Worm (Caenorhabditis elegans) whole organism, L1 larva: ENCODE measurements around the gene dohh-1.

Experiments
- C04F5.9 ChIP-seq: sonication (generic microtip); optimal IDR thresholded peaks from 2 replicates; lab custom pipeline; 2016; ENCODE audit warnings: missing genetic modification characterization, missing compliant biosample characterization
- C16A3.4 ChIP-seq: fragments of 150-350 bp; optimal IDR thresholded peaks from 2 replicates; lab custom pipeline; 2014; ENCODE audit warnings: missing biosample characterization, missing genetic modification characterization
- C34B4.2 ChIP-seq: sonication (generic microtip); optimal IDR thresholded peaks from 2 replicates; lab custom pipeline; 2017; ENCODE audit warnings: mild to moderate bottlenecking, missing genetic modification characterization, missing compliant biosample characterization
- Y116A8C.19 ChIP-seq: sonication (generic microtip); optimal IDR thresholded peaks from 2 replicates; lab custom pipeline; 2016; ENCODE audit warnings: missing compliant biosample characterization, missing genetic modification characterization, borderline replicate concordance
- aha-1 ChIP-seq: fragments of 150-350 bp; optimal IDR thresholded peaks from 2 replicates; lab custom pipeline; 2014; ENCODE audit warnings: missing biosample characterization, missing genetic modification characterization
- alr-1 ChIP-seq: fragments of 200-800 bp; sonication (Bioruptor generic); optimal IDR thresholded peaks from 2 replicates; lab custom pipeline; 2018; ENCODE audit warnings: borderline replicate concordance, mild to moderate bottlenecking, missing genetic modification characterization, missing compliant biosample characterization
- aly-2 ChIP-seq: fragments of 150-350 bp; optimal IDR thresholded peaks from 2 replicates; lab custom pipeline; 2014; ENCODE audit warnings: missing biosample characterization, missing genetic modification characterization
- ama-1 ChIP-seq: fragments of 150-350 bp; optimal IDR thresholded peaks from 2 replicates; lab custom pipeline; 2014
- blmp-1 ChIP-seq: fragments of 150-350 bp; optimal IDR thresholded peaks from 2 replicates; lab custom pipeline; 2014; ENCODE audit warnings: missing biosample characterization, missing genetic modification characterization
- dpl-1 ChIP-seq, 3 experiments: fragments of 150-350 bp in 2 of 3; sonication (generic microtip) in 1 of 3; optimal IDR thresholded peaks; 2 replicates each; lab custom pipeline; 2014 to 2017; ENCODE audit warnings: missing biosample characterization in 3 of 3, missing genetic modification characterization in 3 of 3, missing genetic modification reagents in 3 of 3
- efl-1 ChIP-seq, 4 experiments: fragments of 150-350 bp; optimal IDR thresholded peaks in 3 of 4; peaks in 1 of 4; 1 replicate in 1 of 4; 2 replicates in 3 of 4; lab custom pipeline; 2014; ENCODE audit warnings: missing biosample characterization in 2 of 4, missing genetic modification characterization in 2 of 4, missing genetic modification reagents in 2 of 4
- efl-3 ChIP-seq: fragments of 200-800 bp; sonication (Bioruptor generic); optimal IDR thresholded peaks from 2 replicates; lab custom pipeline; 2018; ENCODE audit warnings: mild to moderate bottlenecking, missing genetic modification characterization, missing compliant biosample characterization
- egl-13 ChIP-seq: sonication (generic microtip); optimal IDR thresholded peaks from 2 replicates; lab custom pipeline; 2016; ENCODE audit warnings: missing genotype, missing genetic modification reagents, missing genetic modification characterization, missing compliant biosample characterization
- egl-27 ChIP-seq, 2 experiments: fragments of 150-350 bp in 1 of 2; sonication (generic microtip); optimal IDR thresholded peaks; 3 replicates each; lab custom pipeline; 2017 to 2018; ENCODE audit warnings: missing biosample characterization in 2 of 2, missing genetic modification characterization in 2 of 2, missing genetic modification reagents in 2 of 2
- elt-2 ChIP-seq: sonication (generic microtip); optimal IDR thresholded peaks from 2 replicates; lab custom pipeline; 2016; ENCODE audit warnings: missing genetic modification characterization, mild to moderate bottlenecking, inconsistent platforms, missing compliant biosample characterization, missing genetic modification reagents
- elt-3 ChIP-seq, 6 experiments: fragments of 150-350 bp in 1 of 6; sonication (generic microtip); optimal IDR thresholded peaks; 2 replicates each; lab custom pipeline; 2017 to 2018; ENCODE audit warnings: missing biosample characterization in 6 of 6, missing genetic modification characterization in 6 of 6, inconsistent platforms in 1 of 6
- ets-5 ChIP-seq: fragments of 200-800 bp; sonication (Bioruptor generic); IDR thresholded peaks from 2 replicates; pipeline ENCODE4 v1.3.6; 2022; ENCODE audit warnings: missing genetic modification characterization, missing compliant biosample characterization
- fkh-10 ChIP-seq: sonication (generic microtip); optimal IDR thresholded peaks from 2 replicates; lab custom pipeline; 2017; ENCODE audit warnings: missing biosample characterization, missing genetic modification reagents, missing genetic modification characterization
- fkh-4 ChIP-seq: sonication (generic microtip); optimal IDR thresholded peaks from 2 replicates; lab custom pipeline; 2016; ENCODE audit warnings: missing compliant biosample characterization, missing genetic modification characterization, borderline replicate concordance
- fos-1 ChIP-seq: fragments of 150-350 bp; optimal IDR thresholded peaks from 2 replicates; lab custom pipeline; 2014; ENCODE audit warnings: missing biosample characterization, missing genetic modification characterization
- grh-1 ChIP-seq: fragments of 200-800 bp; sonication (Bioruptor generic); IDR thresholded peaks from 2 replicates; pipeline ENCODE4 v1.3.6; 2022; ENCODE audit warnings: missing genetic modification reagents, missing genetic modification characterization, missing compliant biosample characterization
- hlh-4 ChIP-seq: sonication (generic microtip); optimal IDR thresholded peaks from 2 replicates; lab custom pipeline; 2016; ENCODE audit warnings: mild to moderate bottlenecking, missing genetic modification characterization, missing compliant biosample characterization
- hpl-2 ChIP-seq: fragments of 150-350 bp; optimal IDR thresholded peaks from 2 replicates; lab custom pipeline; 2014; ENCODE audit warnings: missing biosample characterization, missing genetic modification reagents, missing genetic modification characterization
- irx-1 ChIP-seq: sonication (generic microtip); optimal IDR thresholded peaks from 2 replicates; lab custom pipeline; 2016; ENCODE audit warnings: missing genetic modification characterization, missing compliant biosample characterization
- lin-13 ChIP-seq: fragments of 150-350 bp; optimal IDR thresholded peaks from 2 replicates; lab custom pipeline; 2014; ENCODE audit warnings: missing biosample characterization, missing genetic modification reagents, missing genetic modification characterization
- lin-14 ChIP-seq: fragments of 200-800 bp; sonication (Bioruptor generic); optimal IDR thresholded peaks from 2 replicates; lab custom pipeline; 2018; ENCODE audit warnings: mild to moderate bottlenecking, missing genetic modification characterization, moderate library complexity, missing compliant biosample characterization
- lin-15B ChIP-seq: fragments of 150-350 bp; sonication (generic microtip); optimal IDR thresholded peaks from 3 replicates; lab custom pipeline; 2014; ENCODE audit warnings: missing biosample characterization, missing genetic modification characterization
- lin-35 ChIP-seq, 2 experiments: fragments of 150-350 bp; optimal IDR thresholded peaks; 2 replicates each; lab custom pipeline; 2014; ENCODE audit warnings: missing biosample characterization in 2 of 2, missing genetic modification characterization in 2 of 2, missing genetic modification reagents in 2 of 2
- lin-39 ChIP-seq: fragments of 150-350 bp; optimal IDR thresholded peaks from 2 replicates; lab custom pipeline; 2014; ENCODE audit warnings: missing biosample characterization, missing genetic modification reagents, missing genetic modification characterization
- mab-9 ChIP-seq: fragments of 200-800 bp; sonication (Bioruptor generic); IDR thresholded peaks from 2 replicates; pipeline ENCODE4 v1.3.6; 2022; ENCODE audit warnings: missing genetic modification reagents, missing genetic modification characterization, missing compliant biosample characterization
- mdl-1 ChIP-seq, 2 experiments: fragments of 150-350 bp; optimal IDR thresholded peaks; 2 replicates each; lab custom pipeline; 2014 to 2017; ENCODE audit warnings: missing biosample characterization in 2 of 2, missing genetic modification characterization in 2 of 2, inconsistent platforms in 1 of 2
- mef-2 ChIP-seq: fragments of 150-350 bp; optimal IDR thresholded peaks from 2 replicates; lab custom pipeline; 2014; ENCODE audit warnings: missing biosample characterization, missing genetic modification characterization
- nhr-11 ChIP-seq: fragments of 150-350 bp; optimal IDR thresholded peaks from 2 replicates; lab custom pipeline; 2014; ENCODE audit warnings: missing biosample characterization, missing genetic modification characterization
- nhr-12 ChIP-seq: sonication (generic microtip); optimal IDR thresholded peaks from 2 replicates; lab custom pipeline; 2017; ENCODE audit warnings: missing biosample characterization, missing genetic modification characterization
- nhr-19 ChIP-seq: fragments of 200-800 bp; sonication (Bioruptor generic); conservative IDR thresholded peaks from 2 replicates; pipeline ENCODE4 v1.3.6; 2022; ENCODE audit warnings: missing genetic modification characterization, missing compliant biosample characterization
- nhr-28 ChIP-seq: fragments of 150-350 bp; optimal IDR thresholded peaks from 2 replicates; lab custom pipeline; 2014; ENCODE audit warnings: missing biosample characterization, missing genetic modification characterization
- nhr-71 ChIP-seq: sonication (generic microtip); optimal IDR thresholded peaks from 2 replicates; lab custom pipeline; 2016; ENCODE audit warnings: mild to moderate bottlenecking, missing genetic modification characterization, moderate library complexity, missing compliant biosample characterization
- nhr-76 ChIP-seq: sonication (generic microtip); optimal IDR thresholded peaks from 2 replicates; lab custom pipeline; 2017; ENCODE audit warnings: missing biosample characterization, missing genetic modification characterization
- nhr-84 ChIP-seq: sonication (generic microtip); optimal IDR thresholded peaks from 2 replicates; lab custom pipeline; 2017; ENCODE audit warnings: missing biosample characterization, missing genetic modification characterization
- nhr-85 ChIP-seq: sonication (generic microtip); peaks from one replicate; lab custom pipeline; 2016; ENCODE audit warnings: missing genetic modification characterization, inconsistent platforms, missing compliant biosample characterization
- nhr-90 ChIP-seq: sonication (generic microtip); optimal IDR thresholded peaks from 2 replicates; lab custom pipeline; 2016; ENCODE audit warnings: mild to moderate bottlenecking, missing genetic modification characterization, missing compliant biosample characterization; ENCODE audit not compliant: poor library complexity
- snu-23 ChIP-seq: sonication (generic microtip); optimal IDR thresholded peaks from 2 replicates; lab custom pipeline; 2016; ENCODE audit warnings: missing genetic modification characterization, missing compliant biosample characterization
- sox-4 ChIP-seq: sonication (generic microtip); optimal IDR thresholded peaks from 2 replicates; lab custom pipeline; 2016; ENCODE audit warnings: missing genetic modification characterization, missing compliant biosample characterization
- swsn-7 ChIP-seq: sonication (generic microtip); optimal IDR thresholded peaks from 2 replicates; lab custom pipeline; 2016; ENCODE audit warnings: missing genetic modification characterization, missing compliant biosample characterization
- tbx-2 ChIP-seq: sonication (generic microtip); optimal IDR thresholded peaks from 2 replicates; lab custom pipeline; 2016; ENCODE audit warnings: missing genetic modification characterization, missing compliant biosample characterization
- unc-30 ChIP-seq: sonication (generic microtip); optimal IDR thresholded peaks from 2 replicates; lab custom pipeline; 2017; ENCODE audit warnings: missing biosample characterization, missing genetic modification characterization
- xbp-1 ChIP-seq: sonication (generic microtip); optimal IDR thresholded peaks from 2 replicates; lab custom pipeline; 2016; ENCODE audit warnings: missing genetic modification characterization, missing compliant biosample characterization
- zip-4 ChIP-seq: fragments of 200-800 bp; sonication (Bioruptor generic); optimal IDR thresholded peaks from 2 replicates; lab custom pipeline; 2018; ENCODE audit warnings: mild to moderate bottlenecking, missing genetic modification characterization, moderate library complexity, missing compliant biosample characterization
- ztf-11 ChIP-seq, 2 experiments: sonication (generic microtip); optimal IDR thresholded peaks; 2 replicates each; lab custom pipeline; 2016 to 2017; ENCODE audit warnings: missing genetic modification characterization in 2 of 2, missing biosample characterization in 1 of 2, missing compliant biosample characterization in 1 of 2

Gene dohh-1

DNA sequence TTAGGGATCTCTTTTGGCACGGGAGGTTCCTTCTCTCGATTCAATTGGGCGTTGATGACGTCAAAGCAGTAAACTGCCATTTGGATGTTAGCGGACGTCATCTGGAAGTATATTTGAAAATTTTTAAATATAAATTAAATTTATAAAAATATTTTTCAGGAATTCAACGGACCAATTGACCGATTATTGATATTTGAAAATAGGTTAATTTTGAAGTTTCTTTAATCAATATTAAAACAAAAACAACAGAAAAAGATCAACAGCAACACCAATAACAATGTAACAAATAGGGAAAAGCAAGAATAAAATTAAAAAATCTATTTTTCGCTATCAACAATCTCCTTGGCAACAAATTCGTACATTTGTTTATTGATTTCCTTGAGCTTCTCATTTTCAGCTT lies 40.5 kb upstream of the dohh-1 start, which contains the start of gene R166.3:
Gene R166.3, minus strand, starts transcription at position 101 of the 400 bp plus-strand sequence.
- TF ChIP-seq efl-1 (optimal IDR thresholded peaks at IDR 0.05; lab: Kevin White, UChicago) (no peak), efl-1 (GFP tag; optimal IDR thresholded peaks at IDR 0.05 in 1 of 2; lab: Kevin White, UChicago) (peak in 1 of 2 experiments; percentile 53), efl-3 (no peak), lin-39 (tag; lab: Kevin White, UChicago) (no peak), sox-4 (tag; lab: Kevin White, UChicago) (no peak)

ce11 chrII:10541923-10542486 lies 37.8 kb upstream of the dohh-1 start, which contains the start of gene pro-1:
TSS of gene pro-1 (minus strand) at chrII:10541996.
- peak; percentile 3 for TF ChIP-seq egl-13 (tag; lab: Kevin White, UChicago)
- no peak for TF ChIP-seq mef-2 (tag; lab: Kevin White, UChicago)
- no peak for TF ChIP-seq nhr-76 (tag; lab: Kevin White, UChicago)
- no peak for TF ChIP-seq nhr-84 (tag; lab: Kevin White, UChicago)
- no peak for TF ChIP-seq sox-4 (tag; lab: Kevin White, UChicago)
- TF ChIP-seq nhr-71 (tag; lab: Kevin White, UChicago) = peak; percentile 89
- TF ChIP-seq nhr-11 (tag; lab: Kevin White, UChicago) = peak; percentile 53
- TF ChIP-seq nhr-90 (tag; lab: Kevin White, UChicago) = peak; percentile 88
- TF ChIP-seq mdl-1 (tag; optimal IDR thresholded peaks at IDR 0.05; lab: Kevin White, UChicago) = peak in 1 of 2 experiments; percentile 67
- TF ChIP-seq dpl-1 (GFP tag; optimal IDR thresholded peaks at IDR 0.05; lab: Kevin White, UChicago) = peak; percentile 53 to 76 (median 67)
- TF ChIP-seq tbx-2 (tag; lab: Kevin White, UChicago) = peak; percentile 78
- TF ChIP-seq swsn-7 (tag; lab: Kevin White, UChicago) = peak; percentile 70
- TF ChIP-seq egl-27 (tag; optimal IDR thresholded peaks at IDR 0.05; lab: Kevin White, UChicago) = no peak
- TF ChIP-seq lin-13 (GFP tag; lab: Kevin White, UChicago) = peak; percentile 77
- peak; percentile 89 for TF ChIP-seq aly-2 (tag; lab: Kevin White, UChicago)
- peak; percentile 4 for TF ChIP-seq fkh-4 (tag; lab: Kevin White, UChicago)
- no peak for TF ChIP-seq fkh-10
- TF ChIP-seq ztf-11 (tag; optimal IDR thresholded peaks at IDR 0.05; lab: Kevin White, UChicago) = peak in 1 of 2 experiments; percentile 62
- no peak for TF ChIP-seq alr-1
- no peak for TF ChIP-seq ets-5 (GFP tag; lab: Robert Waterston, UW)
- peak; percentile 43 for TF ChIP-seq lin-39 (tag; lab: Kevin White, UChicago)
- no peak for TF ChIP-seq unc-30 (tag; lab: Kevin White, UChicago)
- peak; percentile 75 for TF ChIP-seq C16A3.4 (tag; lab: Kevin White, UChicago)
- TF ChIP-seq fos-1 (tag; lab: Kevin White, UChicago) = no peak
- peak in 2 of 6 experiments; percentile 42 to 77 for TF ChIP-seq elt-3 (tag; optimal IDR thresholded peaks at IDR 0.05; lab: Kevin White, UChicago)
- peak; percentile 50 for TF ChIP-seq elt-2 (tag; lab: Kevin White, UChicago)
- TF ChIP-seq nhr-28 (tag; lab: Kevin White, UChicago) = no peak
- TF ChIP-seq mab-9 (GFP tag; lab: Robert Waterston, UW) = peak; percentile 37
- TF ChIP-seq blmp-1 (tag; lab: Kevin White, UChicago) = peak; percentile 64
- TF ChIP-seq xbp-1 (tag; lab: Kevin White, UChicago) = peak; percentile 52
- peak; percentile 79 for TF ChIP-seq nhr-19 (GFP tag; lab: Robert Waterston, UW)
- TF ChIP-seq C04F5.9 = peak; percentile 19
- TF ChIP-seq lin-14 (GFP tag; lab: Kevin White, UChicago) = peak; percentile 70
- no peak for TF ChIP-seq hpl-2 (GFP tag; lab: Kevin White, UChicago)
- TF ChIP-seq zip-4 (GFP tag; lab: Kevin White, UChicago) = no peak
- TF ChIP-seq hlh-4 (tag; lab: Kevin White, UChicago) = no peak
- peak; percentile 80 for TF ChIP-seq irx-1 (tag; lab: Kevin White, UChicago)
- peak; percentile 66 to 83 for TF ChIP-seq lin-35 (GFP tag; optimal IDR thresholded peaks at IDR 0.05; lab: Kevin White, UChicago)
- TF ChIP-seq C34B4.2 (tag; lab: Kevin White, UChicago) = no peak
- no peak for TF ChIP-seq lin-15B (tag; lab: Kevin White, UChicago)
- no peak for TF ChIP-seq aha-1 (tag; lab: Kevin White, UChicago)
- TF ChIP-seq grh-1 (GFP tag; lab: Robert Waterston, UW) = peak; percentile 74
- peak; percentile 84 for TF ChIP-seq snu-23
- TF ChIP-seq Y116A8C.19 (tag; lab: Kevin White, UChicago) = no peak
- peak; percentile 98 for TF ChIP-seq ama-1 (lab: Kevin White, UChicago)
- no peak for TF ChIP-seq nhr-12 (tag; lab: Kevin White, UChicago)
- TF ChIP-seq efl-1 (optimal IDR thresholded peaks at IDR 0.05; lab: Kevin White, UChicago) = peak; percentile 64 to 76
- peak; percentile 70 to 98 for TF ChIP-seq efl-1 (GFP tag; optimal IDR thresholded peaks at IDR 0.05 in 1 of 2; lab: Kevin White, UChicago)
- TF ChIP-seq nhr-85 = peak; percentile 84
